Fruit fly (Drosophila melanogaster): ENCODE results near the gene fz2.
A peak's percentile ranks its signal among the peaks of the same experiment; 100 is the strongest.

The fz2 gene

dm6 chr3L:19254715-19255428 is 19.7 kb upstream of the fz2 start, which contains the start of the genes mRpL21 and rept (continued):
- TF ChIP-seq NC2β (GFP tag; optimal IDR thresholded peaks at IDR 0.05) (peak; percentile 11), phol (tag; optimal IDR thresholded peaks at IDR 0.05) (peak; percentile 57), Gug (GFP tag; IDR thresholded peaks at IDR 0.05) (peak; percentile 45; the same call in 1 of the 4 replicates), TFAM (GFP tag; optimal IDR thresholded peaks at IDR 0.05) (no peak), Spps (tag; optimal IDR thresholded peaks at IDR 0.05) (no peak), Nf-YA (GFP tag; IDR thresholded peaks at IDR 0.05) (no peak), CG11093 (GFP tag; IDR thresholded peaks at IDR 0.05) (no peak), CG3065 (GFP tag; optimal IDR thresholded peaks at IDR 0.05) (no peak), CG8290 (GFP tag; optimal IDR thresholded peaks at IDR 0.05) (peak; percentile 11), CG8290 (tag; optimal IDR thresholded peaks at IDR 0.05) (peak in 1 of 2 experiments; percentile 63), dm (GFP tag; optimal IDR thresholded peaks at IDR 0.05) (peak; percentile 94), CG11696 (GFP tag; IDR thresholded peaks at IDR 0.05) (no peak), ara (GFP tag; IDR thresholded peaks at IDR 0.05) (no peak; the same call in 1 of the 2 replicates), stc (GFP tag; IDR thresholded peaks at IDR 0.05) (0 out of 2 replicates have a peak, but pooled peaks have one; percentile 6), ham (GFP tag; IDR thresholded peaks at IDR 0.05) (no peak), tna (GFP tag; IDR thresholded peaks at IDR 0.05; ENCODE audit: partially characterized antibody) (no peak), CG2120 (GFP tag; optimal IDR thresholded peaks at IDR 0.05) (peak; percentile 87), HmgZ (tag; optimal IDR thresholded peaks at IDR 0.05) (peak; percentile 72), sna (GFP tag; IDR thresholded peaks at IDR 0.05; ENCODE audit: partially characterized antibody) (no peak), sob (GFP tag; IDR thresholded peaks at IDR 0.05) (peak; percentile 60), otp (GFP tag; IDR thresholded peaks at IDR 0.05) (no peak), abd-A (tag; optimal IDR thresholded peaks at IDR 0.05) (no peak), Atf-2 (GFP tag; optimal IDR thresholded peaks at IDR 0.05) (peak; percentile 28), corto (GFP tag; optimal IDR thresholded peaks at IDR 0.05) (no peak), CG11723 (GFP tag; optimal IDR thresholded peaks at IDR 0.05) (peak; percentile 12), luna (GFP tag; optimal IDR thresholded peaks at IDR 0.05) (no peak), nom (GFP tag; optimal IDR thresholded peaks at IDR 0.05) (no peak), CG34376 (GFP tag; optimal IDR thresholded peaks at IDR 0.05) (peak; percentile 29), cato (GFP tag; optimal IDR thresholded peaks at IDR 0.05; ENCODE audit: borderline replicate concordance) (no peak), CG17612 (GFP tag; IDR thresholded peaks at IDR 0.05) (no peak), CG30403 (GFP tag; optimal IDR thresholded peaks at IDR 0.05) (peak; percentile 79), CTCF (GFP tag; optimal IDR thresholded peaks at IDR 0.05) (no peak), jing (GFP tag; optimal IDR thresholded peaks at IDR 0.05) (no peak), lov (optimal IDR thresholded peaks at IDR 0.05) (no peak), lov (GFP tag; IDR thresholded peaks at IDR 0.05) (no peak), ERR (GFP tag; optimal IDR thresholded peaks at IDR 0.05) (no peak), vvl (GFP tag; IDR thresholded peaks at IDR 0.05) (peak; percentile 62), kah (GFP tag; optimal IDR thresholded peaks at IDR 0.05) (no peak), B-H1 (GFP tag; IDR thresholded peaks at IDR 0.05) (no peak), bbx (GFP tag; IDR thresholded peaks at IDR 0.05; ENCODE audit: partially characterized antibody) (no peak), psq (GFP tag; optimal IDR thresholded peaks at IDR 0.05) (no peak), C15 (GFP tag; IDR thresholded peaks at IDR 0.05) (no peak), Hmr (GFP tag; optimal IDR thresholded peaks at IDR 0.05) (peak; percentile 73), CG7839 (tag; optimal IDR thresholded peaks at IDR 0.05) (peak; percentile 48), sima (GFP tag; optimal IDR thresholded peaks at IDR 0.05) (no peak), CG17829 (tag; optimal IDR thresholded peaks at IDR 0.05) (peak; percentile 41), CG9876 (GFP tag; optimal IDR thresholded peaks at IDR 0.05) (peak; percentile 32), Sry-δ (GFP tag; optimal IDR thresholded peaks at IDR 0.05) (peak; percentile 55), CG6175 (GFP tag; IDR thresholded peaks at IDR 0.05) (no peak), BtbVII (GFP tag; optimal IDR thresholded peaks at IDR 0.05) (peak; percentile 7), Bteb2 (GFP tag; optimal IDR thresholded peaks at IDR 0.05) (peak; percentile 55), Mad (GFP tag; optimal IDR thresholded peaks at IDR 0.05) (peak; percentile 42)
